Fruit fly (Drosophila melanogaster) whole organism, adult: ENCODE data around the gene CG9932.

ENCODE experiments used
- CG14711 ChIP-seq: fragments of 200-800 bp; sonication (Bioruptor generic); optimal IDR thresholded peaks from 2 replicates; lab custom pipeline; 2018; ENCODE audit warnings: missing biosample characterization, mild to moderate bottlenecking, missing genetic modification characterization, moderate library complexity
- CG33017 ChIP-seq: fragments of 200-800 bp; sonication (Bioruptor generic); optimal IDR thresholded peaks from 2 replicates; lab custom pipeline; 2018; ENCODE audit warnings: missing biosample characterization, mild to moderate bottlenecking, missing genetic modification characterization, moderate library complexity
- CG5204 ChIP-seq: fragments of 200-800 bp; sonication (Bioruptor generic); optimal IDR thresholded peaks from 2 replicates; lab custom pipeline; 2016; ENCODE audit warnings: missing biosample characterization, missing genetic modification characterization
- cnc ChIP-seq, 2 experiments: fragments of >200 bp; optimal IDR thresholded peaks; 2 replicates each; lab custom pipeline; 2017

dm6 chr2L:13082177-13082576 lies 22.2 kb upstream of the CG9932 start:
- TF ChIP-seq cnc (optimal IDR thresholded peaks at IDR 0.05; lab: Kevin White, UChicago) (no peak), CG33017 (tag; lab: Kevin White, UChicago) (no peak), CG5204 (GFP tag; lab: Kevin White, UChicago) (no peak), CG14711 (tag; lab: Kevin White, UChicago) (no peak)
